Worm (Caenorhabditis elegans) whole organism, young adult: ENCODE results near the gene ZK742.4.

ENCODE experiments used
- K11D2.4 ChIP-seq: fragments of 200-800 bp; sonication (Bioruptor generic); IDR thresholded peaks from 2 replicates; pipeline ENCODE4 v1.3.6; 2022; ENCODE audit warnings: missing genetic modification reagents, missing genetic modification characterization, missing compliant biosample characterization
- Y79H2A.3 ChIP-seq: fragments of 200-800 bp; sonication (Bioruptor generic); conservative IDR thresholded peaks from 2 replicates; pipeline ENCODE4 v1.3.6; 2022; ENCODE audit warnings: missing genetic modification reagents, missing genetic modification characterization, missing compliant biosample characterization
- ceh-58 ChIP-seq: fragments of 200-800 bp; sonication (Bioruptor generic); IDR thresholded peaks from 2 replicates; pipeline ENCODE4 v1.3.6; 2022; ENCODE audit warnings: missing genetic modification characterization, missing compliant biosample characterization
- ekl-4 ChIP-seq: fragments of 200-800 bp; sonication (Bioruptor generic); IDR thresholded peaks from 2 replicates; pipeline ENCODE4 v1.3.6; 2022; ENCODE audit warnings: missing genetic modification reagents, missing genetic modification characterization, missing compliant biosample characterization
- him-1 ChIP-seq: sonication (generic microtip); optimal IDR thresholded peaks from 2 replicates; lab custom pipeline; 2016; ENCODE audit warnings: missing genotype, missing genetic modification reagents, missing genetic modification characterization, missing compliant biosample characterization
- hmg-20 ChIP-seq: fragments of 200-800 bp; sonication (Bioruptor generic); IDR thresholded peaks from 2 replicates; pipeline ENCODE4 v1.3.6; 2022; ENCODE audit warnings: missing genetic modification reagents, missing genetic modification characterization, missing compliant biosample characterization
- let-526 ChIP-seq: fragments of 200-800 bp; sonication (Bioruptor generic); IDR thresholded peaks from 2 replicates; pipeline ENCODE4 v1.3.6; 2022; ENCODE audit warnings: missing genetic modification reagents, missing genetic modification characterization, missing compliant biosample characterization
- lin-35 ChIP-seq, 3 experiments: fragments of 150-350 bp in 2 of 3; sonication (generic microtip) in 1 of 3; optimal IDR thresholded peaks; 2 replicates each; lab custom pipeline; 2014 to 2018; ENCODE audit warnings: missing biosample characterization in 3 of 3, missing genetic modification characterization in 3 of 3, missing genetic modification reagents in 3 of 3
- lsl-1 ChIP-seq: fragments of 200-800 bp; sonication (Bioruptor generic); optimal IDR thresholded peaks from 2 replicates; lab custom pipeline; 2018; ENCODE audit warnings: mild to moderate bottlenecking, missing genetic modification characterization, moderate library complexity, missing compliant biosample characterization
- pha-4 ChIP-seq: fragments of 150-350 bp; sonication (generic microtip); optimal IDR thresholded peaks from 2 replicates; lab custom pipeline; 2014; ENCODE audit warnings: missing biosample characterization, missing genetic modification reagents, missing genetic modification characterization
- rpc-1 ChIP-seq, 2 experiments: fragments of 150-350 bp in 1 of 2; sonication (generic microtip) in 1 of 2; optimal IDR thresholded peaks; 2 replicates each; lab custom pipeline; 2014 to 2018; ENCODE audit warnings: missing biosample characterization in 1 of 2, missing genetic modification characterization in 1 of 2, missing genetic modification reagents in 1 of 2, missing genotype in 1 of 2
- sdz-38 ChIP-seq: sonication (generic microtip); optimal IDR thresholded peaks from 2 replicates; lab custom pipeline; 2016; ENCODE audit warnings: missing genotype, missing genetic modification characterization, missing compliant biosample characterization
- snpc-4 ChIP-seq, 5 experiments: fragments of 150-350 bp in 1 of 5; sonication (generic microtip) in 4 of 5; optimal IDR thresholded peaks; 2 replicates each; lab custom pipeline; 2014 to 2018; ENCODE audit warnings: missing genetic modification characterization in 5 of 5, missing biosample characterization in 3 of 5, antibody characterized with exemption in 2 of 5, mild to moderate bottlenecking in 2 of 5, missing compliant biosample characterization in 2 of 5, missing genotype in 2 of 5, moderate library complexity in 2 of 5, missing genetic modification reagents in 1 of 5
- unc-62 ChIP-seq: fragments of 150-350 bp; optimal IDR thresholded peaks from 2 replicates; lab custom pipeline; 2014; ENCODE audit warnings: missing biosample characterization, missing genetic modification reagents, missing genetic modification characterization

DNA sequence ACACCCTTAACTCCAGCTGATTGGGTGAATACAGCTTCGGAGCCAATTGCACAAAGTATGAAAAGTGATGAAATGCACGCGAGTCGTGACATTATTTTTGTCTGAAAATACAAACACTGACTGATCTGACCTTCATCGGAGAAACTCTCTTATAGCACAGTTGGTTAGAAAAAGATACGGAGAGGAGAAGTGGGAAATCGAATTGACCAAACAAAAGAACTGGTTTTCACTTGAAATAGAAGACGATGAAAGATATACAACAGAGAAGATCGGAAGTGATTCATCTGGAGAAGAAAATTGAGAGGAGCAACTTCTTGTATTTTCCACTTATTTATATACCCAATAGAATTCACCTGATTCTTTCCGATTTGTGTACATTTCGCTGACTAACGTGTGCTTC is 26.2 kb upstream of the ZK742.4 start, which contains the start of gene ttr-33:
- TF ChIP-seq K11D2.4 (GFP tag; lab: Robert Waterston, UW) (no peak), rpc-1 (optimal IDR thresholded peaks at IDR 0.05; lab: Kevin White, UChicago) (no peak), rpc-1 (tag; optimal IDR thresholded peaks at IDR 0.05; lab: Kevin White, UChicago) (no peak), ekl-4 (GFP tag; lab: Robert Waterston, UW) (no peak), Y79H2A.3 (GFP tag; lab: Robert Waterston, UW) (no peak), lsl-1 (GFP tag; lab: Kevin White, UChicago) (no peak), ceh-58 (GFP tag; lab: Robert Waterston, UW) (no peak), lin-35 (GFP tag; optimal IDR thresholded peaks at IDR 0.05; lab: Kevin White, UChicago) (no peak), him-1 (no peak), let-526 (no peak), hmg-20 (GFP tag; lab: Robert Waterston, UW) (no peak), snpc-4 (GFP tag; optimal IDR thresholded peaks at IDR 0.05; lab: Kevin White, UChicago) (no peak), snpc-4 (tag; optimal IDR thresholded peaks at IDR 0.05; lab: Kevin White, UChicago) (no peak), pha-4 (tag; lab: Kevin White, UChicago) (no peak), unc-62 (GFP tag; lab: Kevin White, UChicago) (no peak), sdz-38 (tag; lab: Kevin White, UChicago) (no peak)
